Worm (Caenorhabditis elegans): ENCODE data around the gene kgb-1.

kgb-1 gene

DNA sequence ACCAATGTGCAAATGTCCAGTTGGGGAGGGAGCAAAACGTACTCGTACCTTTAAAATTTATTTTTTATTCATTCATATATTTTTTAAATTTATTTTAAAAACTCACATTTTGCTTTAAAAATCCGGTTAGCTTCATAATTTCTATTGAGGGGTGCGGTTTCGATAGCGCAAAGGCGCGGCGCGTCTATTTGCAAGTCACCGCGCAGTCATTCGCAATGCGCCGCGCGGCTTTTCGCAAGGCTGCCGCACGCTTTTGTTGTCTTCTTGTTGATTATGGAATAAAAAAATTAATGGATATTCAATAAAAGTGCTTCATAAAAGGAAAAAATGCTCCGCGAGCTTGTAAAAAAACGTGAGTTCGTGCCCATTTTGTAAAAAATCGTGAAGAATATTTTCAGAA is 19.6 kb downstream of the kgb-1 start, which contains the start of the genes ears-2 and uncp-18 (continued):
- TF ChIP-seq rpc-1 (optimal IDR thresholded peaks at IDR 0.05) = peak; percentile 68
- peak; percentile 3 for TF ChIP-seq rpc-1 (tag; optimal IDR thresholded peaks at IDR 0.05)
- TF ChIP-seq lir-1 (GFP tag; conservative IDR thresholded peaks at IDR 0.05) = peak; percentile 75
- peak; percentile 89 for TF ChIP-seq mcd-1 (GFP tag; IDR thresholded peaks at IDR 0.05)
- TF ChIP-seq madf-3 (GFP tag; IDR thresholded peaks at IDR 0.05) = peak; percentile 79; the same call in 1 of the 2 replicates
- TF ChIP-seq mxl-1 (tag; optimal IDR thresholded peaks at IDR 0.05) = peak; percentile 24
- TF ChIP-seq pbrm-1 (GFP tag; IDR thresholded peaks at IDR 0.05) = peak; percentile 87
- TF ChIP-seq hlh-12 (tag; optimal IDR thresholded peaks at IDR 0.05) = no peak
- TF ChIP-seq F23B12.7 (tag; optimal IDR thresholded peaks at IDR 0.05; ENCODE audit: insufficient read depth) = peak; percentile 87
- TF ChIP-seq gei-17 (GFP tag; optimal IDR thresholded peaks at IDR 0.05) = peak; percentile 63
- TF ChIP-seq nhr-179 (tag; optimal IDR thresholded peaks at IDR 0.05) = no peak
- TF ChIP-seq let-607 (tag; optimal IDR thresholded peaks at IDR 0.05) = peak in 1 of 2 experiments; percentile 77
- TF ChIP-seq bed-1 (GFP tag; IDR thresholded peaks at IDR 0.05) = no peak
- no peak for TF ChIP-seq F55B11.4 (tag; optimal IDR thresholded peaks at IDR 0.05; ENCODE audit: borderline replicate concordance, insufficient read depth)
- no peak for TF ChIP-seq cebp-2 (GFP tag; IDR thresholded peaks at IDR 0.05)
- TF ChIP-seq F57C9.4 (tag; optimal IDR thresholded peaks at IDR 0.05) = peak; percentile 31
- peak; percentile 90 for TF ChIP-seq nfyb-1 (GFP tag; IDR thresholded peaks at IDR 0.05)
- TF ChIP-seq ccch-3 (GFP tag; optimal IDR thresholded peaks at IDR 0.05) = no peak
- TF ChIP-seq repo-1 (tag; optimal IDR thresholded peaks at IDR 0.05) = peak; percentile 39
- peak; percentile 50 for TF ChIP-seq B0035.1 (tag; optimal IDR thresholded peaks at IDR 0.05)
- 0 out of 2 replicates have a peak, but pooled peaks have one; percentile 54 for TF ChIP-seq ztf-6 (GFP tag; IDR thresholded peaks at IDR 0.05)
- TF ChIP-seq sea-2 (GFP tag; IDR thresholded peaks at IDR 0.05) = no peak
- peak; percentile 71; the same call in 1 of the 2 replicates for TF ChIP-seq aptf-2 (GFP tag; conservative IDR thresholded peaks at IDR 0.05)
- no peak for TF ChIP-seq sdz-38 (tag; optimal IDR thresholded peaks at IDR 0.05)
- TF ChIP-seq sptf-2 (GFP tag; optimal IDR thresholded peaks at IDR 0.05) = peak; percentile 95
- no peak for TF ChIP-seq Y56A3A.18 (GFP tag; IDR thresholded peaks at IDR 0.05)
- peak in 2 of 3 experiments; percentile 76 to 88 for TF ChIP-seq lin-35 (GFP tag; optimal IDR thresholded peaks at IDR 0.05)
- peak; percentile 68 for TF ChIP-seq akir-1 (GFP tag; optimal IDR thresholded peaks at IDR 0.05)
- peak; percentile 68 for TF ChIP-seq nhr-90 (tag; optimal IDR thresholded peaks at IDR 0.05)
- peak; percentile 22 for TF ChIP-seq B0261.1 (tag; optimal IDR thresholded peaks at IDR 0.05)
- peak; percentile 65 for TF ChIP-seq madf-6 (GFP tag; IDR thresholded peaks at IDR 0.05)
- TF ChIP-seq snpc-1.1 (tag; optimal IDR thresholded peaks at IDR 0.05; ENCODE audit: insufficient read depth) = peak; percentile 66
- peak; percentile 93 for TF ChIP-seq B0336.3 (GFP tag; IDR thresholded peaks at IDR 0.05)
- peak; percentile 81 for TF ChIP-seq K11D2.4 (GFP tag; IDR thresholded peaks at IDR 0.05)
- TF ChIP-seq K12H6.12 (tag; optimal IDR thresholded peaks at IDR 0.05) = peak; percentile 81
- peak; percentile 75 for TF ChIP-seq bed-2 (GFP tag; IDR thresholded peaks at IDR 0.05)
- peak; percentile 96 for TF ChIP-seq athp-1 (tag; optimal IDR thresholded peaks at IDR 0.05)
- peak; percentile 80 for TF ChIP-seq ZK185.1 (tag; optimal IDR thresholded peaks at IDR 0.05; ENCODE audit: poor library complexity, severe bottlenecking)
- peak; percentile 41 for TF ChIP-seq F22D6.2 (tag; optimal IDR thresholded peaks at IDR 0.05)
- TF ChIP-seq die-1 (tag; optimal IDR thresholded peaks at IDR 0.05) = peak; percentile 62
- TF ChIP-seq Y53G8AR.9 (GFP tag; conservative IDR thresholded peaks at IDR 0.05) = peak; percentile 88
- no peak for TF ChIP-seq mes-4 (tag; optimal IDR thresholded peaks at IDR 0.05)
- peak; percentile 73 for TF ChIP-seq cebp-1 (GFP tag; IDR thresholded peaks at IDR 0.05)
- TF ChIP-seq cebp-1 (tag; optimal IDR thresholded peaks at IDR 0.05) = peak; percentile 90
- TF ChIP-seq dpff-1 (tag; optimal IDR thresholded peaks at IDR 0.05) = no peak
- peak; percentile 34 for TF ChIP-seq efl-1 (GFP tag; optimal IDR thresholded peaks at IDR 0.05)
- no peak for TF ChIP-seq ama-1 (optimal IDR thresholded peaks at IDR 0.05)
- TF ChIP-seq ama-1 (GFP tag; optimal IDR thresholded peaks at IDR 0.05) = no peak
- TF ChIP-seq tbp1 (GFP tag; optimal IDR thresholded peaks at IDR 0.05) = peak; percentile 74
- TF ChIP-seq lsl-1 (GFP tag; optimal IDR thresholded peaks at IDR 0.05) = peak; percentile 73

Measured in whole organism, young adult.